Worm (Caenorhabditis elegans) whole organism, young adult: Measurements from ENCODE around the gene srd-21.

Source experiments
- C17E4.6 ChIP-seq: fragments of 200-800 bp; sonication (Bioruptor generic); IDR thresholded peaks from 2 replicates; pipeline ENCODE4 v1.3.6; 2022; ENCODE audit warnings: missing genetic modification reagents, missing genetic modification characterization, missing compliant biosample characterization
- D2030.7 ChIP-seq: fragments of 200-800 bp; sonication (Bioruptor generic); IDR thresholded peaks from 2 replicates; pipeline ENCODE4 v1.3.6; 2022; ENCODE audit warnings: missing genetic modification reagents, missing genetic modification characterization, missing compliant biosample characterization
- F37B4.10 ChIP-seq: fragments of 200-800 bp; sonication (Bioruptor generic); IDR thresholded peaks from 2 replicates; pipeline ENCODE4 v1.3.6; 2022; ENCODE audit warnings: missing genetic modification characterization, missing compliant biosample characterization
- F55B11.4 ChIP-seq: sonication (generic microtip); optimal IDR thresholded peaks from 2 replicates; lab custom pipeline; 2016; ENCODE audit warnings: missing compliant biosample characterization, missing genetic modification characterization, borderline replicate concordance; ENCODE audit not compliant: insufficient read depth
- ceh-100 ChIP-seq: fragments of 200-800 bp; sonication (Bioruptor generic); IDR thresholded peaks from 2 replicates; pipeline ENCODE4 v1.3.6; 2022; ENCODE audit warnings: missing genetic modification reagents, missing genetic modification characterization, missing compliant biosample characterization
- ceh-91 ChIP-seq: fragments of 200-800 bp; sonication (Bioruptor generic); IDR thresholded peaks from 2 replicates; pipeline ENCODE4 v1.3.6; 2022; ENCODE audit warnings: missing genetic modification reagents, missing genetic modification characterization, missing compliant biosample characterization
- efl-1 ChIP-seq: fragments of 150-350 bp; optimal IDR thresholded peaks from 2 replicates; lab custom pipeline; 2014; ENCODE audit warnings: missing biosample characterization, missing genetic modification reagents, missing genetic modification characterization
- let-607 ChIP-seq, 2 experiments: fragments of 200-800 bp in 1 of 2; sonication (Bioruptor generic) in 1 of 2; sonication (generic microtip) in 1 of 2; optimal IDR thresholded peaks; 2 replicates each; lab custom pipeline; 2016 to 2018; ENCODE audit warnings: mild to moderate bottlenecking in 2 of 2, missing compliant biosample characterization in 2 of 2, missing genetic modification characterization in 2 of 2, moderate library complexity in 2 of 2, missing genotype in 1 of 2
- mel-28 ChIP-seq: sonication (generic microtip); optimal IDR thresholded peaks from 2 replicates; lab custom pipeline; 2016; ENCODE audit warnings: borderline replicate concordance, mild to moderate bottlenecking, missing genetic modification characterization, missing compliant biosample characterization
- nfyb-1 ChIP-seq: fragments of 200-800 bp; sonication (Bioruptor generic); IDR thresholded peaks from 2 replicates; pipeline ENCODE4 v1.3.6; 2022; ENCODE audit warnings: missing genetic modification reagents, missing genetic modification characterization, missing compliant biosample characterization
- nhr-120 ChIP-seq: fragments of 200-800 bp; sonication (Bioruptor generic); IDR thresholded peaks from 2 replicates; pipeline ENCODE4 v1.3.6; 2022; ENCODE audit warnings: missing genetic modification characterization, missing compliant biosample characterization
- sptf-2 ChIP-seq: fragments of 200-800 bp; sonication (Bioruptor generic); optimal IDR thresholded peaks from 2 replicates; lab custom pipeline; 2018; ENCODE audit warnings: mild to moderate bottlenecking, missing genetic modification characterization, missing compliant biosample characterization
- unc-62 ChIP-seq: fragments of 150-350 bp; optimal IDR thresholded peaks from 2 replicates; lab custom pipeline; 2014; ENCODE audit warnings: missing biosample characterization, missing genetic modification reagents, missing genetic modification characterization
- ztf-28 ChIP-seq: fragments of 200-800 bp; sonication (Bioruptor generic); IDR thresholded peaks from 2 replicates; pipeline ENCODE4 v1.3.6; 2022; ENCODE audit warnings: missing genetic modification reagents, missing genetic modification characterization, missing compliant biosample characterization

- TF ChIP-seq let-607 (tag; optimal IDR thresholded peaks at IDR 0.05; lab: Kevin White, UChicago), result no peak
- no peak for TF ChIP-seq mel-28 (tag; lab: Kevin White, UChicago)
- no peak for TF ChIP-seq F37B4.10 (GFP tag; lab: Robert Waterston, UW)
- TF ChIP-seq ceh-91, result no peak
- no peak for TF ChIP-seq sptf-2
- TF ChIP-seq D2030.7, result no peak
- no peak for TF ChIP-seq ztf-28 (GFP tag; lab: Robert Waterston, UW)
- TF ChIP-seq C17E4.6, result no peak
- TF ChIP-seq nhr-120 (GFP tag; lab: Robert Waterston, UW), result no peak
- no peak for TF ChIP-seq F55B11.4
- TF ChIP-seq nfyb-1 (GFP tag; lab: Robert Waterston, UW), result no peak
- no peak for TF ChIP-seq efl-1 (GFP tag; lab: Kevin White, UChicago)
- no peak for TF ChIP-seq unc-62 (GFP tag; lab: Kevin White, UChicago)
- TF ChIP-seq ceh-100 (GFP tag; lab: Robert Waterston, UW), result no peak
Measured at ce11 chrV:16620874-16621273, 8.8 kb upstream of the srd-21 start, which contains the start of gene Y70C5A.3.
